Worm (Caenorhabditis elegans) whole organism, L4 larva: Measurements from ENCODE around the gene sups-1.

Source experiments
- F26F4.8 ChIP-seq: fragments of 200-800 bp; sonication (Bioruptor generic); conservative IDR thresholded peaks from 2 replicates; pipeline ENCODE4 v1.3.6; 2022; ENCODE audit warnings: missing genetic modification characterization, missing compliant biosample characterization
- T26A8.4 ChIP-seq: fragments of 200-800 bp; sonication (Bioruptor generic); IDR thresholded peaks from 2 replicates; pipeline ENCODE4 v1.3.6; 2022; ENCODE audit warnings: missing genetic modification characterization, missing compliant biosample characterization
- ama-1 ChIP-seq: fragments of 150-350 bp; optimal IDR thresholded peaks from 2 replicates; lab custom pipeline; 2014; ENCODE audit warnings: inconsistent platforms, mixed read lengths
- arid-1 ChIP-seq: fragments of 200-800 bp; sonication (Bioruptor generic); conservative IDR thresholded peaks from 2 replicates; pipeline ENCODE4 v1.3.6; 2022; ENCODE audit warnings: missing genetic modification reagents, missing genetic modification characterization, missing compliant biosample characterization
- attf-4 ChIP-seq: sonication (generic microtip); optimal IDR thresholded peaks from 3 replicates; lab custom pipeline; 2017; ENCODE audit warnings: missing biosample characterization, missing genetic modification characterization
- ceh-82 ChIP-seq: sonication (generic microtip); optimal IDR thresholded peaks from 2 replicates; lab custom pipeline; 2017; ENCODE audit warnings: missing biosample characterization, missing genetic modification characterization
- daf-19 ChIP-seq: fragments of 200-800 bp; sonication (Bioruptor generic); conservative IDR thresholded peaks from 2 replicates; pipeline ENCODE4 v1.3.6; 2022; ENCODE audit warnings: missing genetic modification characterization, missing compliant biosample characterization
- dmd-6 ChIP-seq: fragments of 200-800 bp; sonication (Bioruptor generic); IDR thresholded peaks from 2 replicates; pipeline ENCODE4 v1.3.6; 2022; ENCODE audit warnings: missing genetic modification reagents, missing genetic modification characterization, missing compliant biosample characterization
- dmd-9 ChIP-seq: fragments of 200-800 bp; sonication (Bioruptor generic); IDR thresholded peaks from 2 replicates; pipeline ENCODE4 v1.3.6; 2022; ENCODE audit warnings: missing genetic modification reagents, missing genetic modification characterization, missing compliant biosample characterization
- dpl-1 ChIP-seq: fragments of 150-350 bp; optimal IDR thresholded peaks from 2 replicates; lab custom pipeline; 2014; ENCODE audit warnings: missing biosample characterization, missing genetic modification reagents, missing genetic modification characterization
- dve-1 ChIP-seq: sonication (generic microtip); optimal IDR thresholded peaks from 2 replicates; lab custom pipeline; 2017; ENCODE audit warnings: antibody characterized with exemption, mild to moderate bottlenecking, missing genetic modification characterization, missing compliant biosample characterization; ENCODE audit not compliant: insufficient read depth
- fkh-10 ChIP-seq: fragments of 150-350 bp; optimal IDR thresholded peaks from 2 replicates; lab custom pipeline; 2014; ENCODE audit warnings: missing biosample characterization, missing genetic modification reagents, missing genetic modification characterization
- fos-1 ChIP-seq: fragments of 150-350 bp; optimal IDR thresholded peaks from 2 replicates; lab custom pipeline; 2014; ENCODE audit warnings: missing biosample characterization, missing genetic modification characterization
- hif-1 ChIP-seq, 2 experiments: sonication (generic microtip); optimal IDR thresholded peaks; 2 replicates each; lab custom pipeline; 2016 to 2017; ENCODE audit warnings: missing compliant biosample characterization in 2 of 2, missing genetic modification characterization in 2 of 2, missing genetic modification reagents in 2 of 2, missing genotype in 2 of 2, mild to moderate bottlenecking in 1 of 2
- lin-13 ChIP-seq: fragments of 150-350 bp; optimal IDR thresholded peaks from 2 replicates; lab custom pipeline; 2014; ENCODE audit warnings: missing biosample characterization, missing genetic modification reagents, missing genetic modification characterization
- lin-29 ChIP-seq: fragments of 200-800 bp; sonication (Bioruptor generic); IDR thresholded peaks from 2 replicates; pipeline ENCODE4 v1.3.6; 2022; ENCODE audit warnings: missing genetic modification reagents, missing genetic modification characterization, missing compliant biosample characterization
- madf-9 ChIP-seq: fragments of 200-800 bp; sonication (Bioruptor generic); conservative IDR thresholded peaks from 2 replicates; pipeline ENCODE4 v1.3.6; 2022; ENCODE audit warnings: missing genetic modification reagents, missing genetic modification characterization, missing compliant biosample characterization
- mes-2 ChIP-seq: sonication (generic microtip); optimal IDR thresholded peaks from 2 replicates; lab custom pipeline; 2016; ENCODE audit warnings: missing genotype, mild to moderate bottlenecking, missing genetic modification characterization, missing compliant biosample characterization; ENCODE audit not compliant: poor library complexity, severe bottlenecking
- mxl-3 ChIP-seq: fragments of 200-800 bp; sonication (Bioruptor generic); optimal IDR thresholded peaks from 2 replicates; lab custom pipeline; 2018; ENCODE audit warnings: mild to moderate bottlenecking, missing genetic modification characterization, missing compliant biosample characterization
- nhr-28 ChIP-seq: fragments of 150-350 bp; optimal IDR thresholded peaks from 2 replicates; lab custom pipeline; 2014; ENCODE audit warnings: missing biosample characterization, missing genetic modification characterization
- nhr-6 ChIP-seq: fragments of 150-350 bp; optimal IDR thresholded peaks from 2 replicates; lab custom pipeline; 2014; ENCODE audit warnings: missing biosample characterization, missing genetic modification characterization
- nhr-77 ChIP-seq: fragments of 150-350 bp; optimal IDR thresholded peaks from 2 replicates; lab custom pipeline; 2014; ENCODE audit warnings: missing biosample characterization, missing genetic modification characterization
- php-3 ChIP-seq: fragments of 200-800 bp; sonication (Bioruptor generic); IDR thresholded peaks from 2 replicates; pipeline ENCODE4 v1.3.6; 2022; ENCODE audit warnings: missing genetic modification reagents, missing genetic modification characterization, missing compliant biosample characterization
- saeg-2 ChIP-seq: fragments of 200-800 bp; sonication (Bioruptor generic); IDR thresholded peaks from 2 replicates; pipeline ENCODE4 v1.3.6; 2022; ENCODE audit warnings: missing genetic modification reagents, missing genetic modification characterization, missing compliant biosample characterization
- set-16 ChIP-seq: fragments of 200-800 bp; sonication (Bioruptor generic); IDR thresholded peaks from 2 replicates; pipeline ENCODE4 v1.3.6; 2022; ENCODE audit warnings: missing genetic modification reagents, missing genetic modification characterization, missing compliant biosample characterization
- snpc-4 ChIP-seq: fragments of 150-350 bp; optimal IDR thresholded peaks from 2 replicates; lab custom pipeline; 2014; ENCODE audit warnings: missing biosample characterization, missing genetic modification characterization
- spr-3 ChIP-seq: fragments of 200-800 bp; sonication (Bioruptor generic); optimal IDR thresholded peaks from 2 replicates; lab custom pipeline; 2018; ENCODE audit warnings: mild to moderate bottlenecking, missing genetic modification characterization, missing compliant biosample characterization
- tag-97 ChIP-seq: fragments of 200-800 bp; sonication (Bioruptor generic); IDR thresholded peaks from 2 replicates; pipeline ENCODE4 v1.3.6; 2022; ENCODE audit warnings: missing genetic modification characterization, missing compliant biosample characterization
- unc-130 ChIP-seq: sonication (generic microtip); optimal IDR thresholded peaks from 2 replicates; lab custom pipeline; 2016; ENCODE audit warnings: missing genetic modification reagents, missing genetic modification characterization, missing compliant biosample characterization
- unc-62 ChIP-seq, 3 experiments: fragments of 150-350 bp in 1 of 3; sonication (generic microtip); optimal IDR thresholded peaks in 2 of 3; peaks in 1 of 3; 1 replicate in 1 of 3; 2 replicates in 2 of 3; lab custom pipeline; 2014 to 2017; ENCODE audit warnings: missing biosample characterization in 3 of 3, missing genetic modification characterization in 3 of 3, missing genetic modification reagents in 3 of 3, missing genotype in 1 of 3
- ztf-11 ChIP-seq: fragments of 150-350 bp; optimal IDR thresholded peaks from 2 replicates; lab custom pipeline; 2014; ENCODE audit warnings: missing biosample characterization, missing genetic modification characterization
- ztf-7 ChIP-seq: fragments of 150-350 bp; optimal IDR thresholded peaks from 2 replicates; lab custom pipeline; 2014; ENCODE audit warnings: missing biosample characterization, missing genetic modification characterization

sups-1 gene

DNA sequence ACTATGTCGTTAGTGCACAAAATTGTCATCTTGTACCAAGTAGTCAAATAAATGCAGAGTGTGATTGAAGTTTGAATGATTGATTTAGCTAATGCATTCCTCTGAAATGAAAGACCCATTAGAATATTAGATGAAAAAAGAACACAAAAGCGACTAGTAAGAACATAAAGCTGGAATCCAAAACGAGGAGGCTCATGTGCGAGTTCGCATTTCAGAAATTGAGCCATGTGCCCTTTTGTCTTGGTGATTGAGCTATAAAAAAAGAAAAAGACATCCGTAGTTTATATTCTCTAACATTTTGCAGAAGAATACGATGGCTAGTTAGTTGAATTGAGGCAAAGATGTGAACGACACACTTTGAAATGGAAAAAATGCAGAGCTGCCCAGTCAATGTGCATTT lies 2.5 kb upstream of the sups-1 start, which contains the start of gene F22F4.4:
F22F4.4 (minus strand) TSS at position 101 of the 400 bp plus-strand sequence.
- TF ChIP-seq dpl-1 (GFP tag; lab: Kevin White, UChicago) (no peak), lin-29 (GFP tag; lab: Robert Waterston, UW) (no peak), attf-4 (tag; lab: Kevin White, UChicago) (no peak), F26F4.8 (GFP tag; lab: Robert Waterston, UW) (no peak), unc-62 (GFP tag; optimal IDR thresholded peaks at IDR 0.05 in 1 of 2; lab: Kevin White, UChicago) (peak in 1 of 2 experiments; percentile 21), unc-62 (tag; optimal IDR thresholded peaks at IDR 0.05; lab: Kevin White, UChicago) (no peak), saeg-2 (GFP tag; lab: Robert Waterston, UW) (no peak), set-16 (no peak), unc-130 (no peak), nhr-77 (tag; lab: Kevin White, UChicago) (no peak)

DNA sequence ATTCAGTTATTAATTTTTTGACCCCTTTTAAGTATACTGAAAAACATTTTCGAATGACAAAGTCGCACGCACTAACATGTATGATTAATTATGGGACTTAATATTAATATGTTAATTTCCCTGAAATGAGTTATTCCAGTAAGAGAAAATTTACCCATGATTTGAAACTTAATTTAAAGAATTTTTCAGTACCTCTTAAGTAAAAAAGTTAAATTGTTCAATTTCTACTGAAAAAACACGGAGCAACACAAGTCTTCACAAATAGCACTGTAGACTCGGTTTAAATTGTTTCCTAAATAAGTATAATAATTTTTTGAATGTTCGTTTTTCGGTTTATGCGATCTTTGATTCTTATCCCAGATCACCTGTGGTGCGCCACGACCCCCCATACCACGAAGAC lies 1.5 kb upstream of the sups-1 start:
- TF ChIP-seq dmd-9 (GFP tag; lab: Robert Waterston, UW) = no peak
- peak in 1 of 2 experiments; percentile 91 for TF ChIP-seq unc-62 (GFP tag; optimal IDR thresholded peaks at IDR 0.05 in 1 of 2; lab: Kevin White, UChicago)
- TF ChIP-seq unc-62 (tag; optimal IDR thresholded peaks at IDR 0.05; lab: Kevin White, UChicago) = no peak
- TF ChIP-seq dmd-6 = no peak
- no peak for TF ChIP-seq php-3
- TF ChIP-seq T26A8.4 (GFP tag; lab: Robert Waterston, UW) = no peak
- no peak for TF ChIP-seq hif-1 (tag; optimal IDR thresholded peaks at IDR 0.05; lab: Kevin White, UChicago)
- no peak for TF ChIP-seq daf-19 (GFP tag; lab: Robert Waterston, UW)

DNA sequence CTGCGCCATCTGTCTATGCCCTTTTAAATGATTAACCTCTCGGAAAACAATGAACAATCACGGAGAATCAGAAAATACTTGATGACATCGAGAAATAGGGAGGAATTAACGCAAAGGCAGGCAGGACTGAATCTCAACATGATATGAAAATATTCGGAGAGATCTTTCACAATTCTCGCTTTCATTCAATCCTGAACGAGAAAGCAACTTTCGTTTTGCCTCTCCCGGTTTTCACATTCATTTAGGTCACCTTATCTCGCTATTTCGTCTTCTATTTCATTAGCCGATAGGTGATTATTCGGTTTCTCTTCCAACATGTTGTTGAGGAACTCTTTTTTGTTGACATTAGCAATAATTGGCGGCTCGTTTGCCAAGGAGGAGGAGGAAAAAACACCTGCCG lies 362 bp downstream of the sups-1 start:
- TF ChIP-seq mxl-3 (GFP tag; lab: Kevin White, UChicago) (peak; percentile 30), dve-1 (tag; lab: Kevin White, UChicago) (no peak), ama-1 (no peak), dpl-1 (GFP tag; lab: Kevin White, UChicago) (no peak), fos-1 (tag; lab: Kevin White, UChicago) (no peak), nhr-28 (tag; lab: Kevin White, UChicago) (no peak)

DNA sequence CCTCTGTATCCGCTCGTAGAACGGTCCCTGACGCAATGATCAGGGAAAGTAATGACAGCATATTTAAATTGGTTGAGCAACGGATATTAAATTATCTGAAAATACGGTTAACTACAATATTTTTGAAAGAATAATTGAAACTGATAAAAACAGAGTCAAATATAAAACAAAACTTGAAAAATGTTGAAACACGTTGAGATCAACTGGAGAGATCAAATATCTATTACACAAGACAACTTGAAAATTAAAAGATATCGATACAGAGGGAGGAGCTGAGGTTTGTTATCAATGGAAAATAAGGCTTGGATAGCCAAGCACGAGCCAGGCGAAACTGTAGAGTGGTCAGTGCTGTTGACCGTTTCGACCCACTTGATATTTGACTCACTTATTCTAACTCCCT lies 6.6 kb downstream of the sups-1 start, which contains the start of gene C09B8.3:
C09B8.3 (minus strand) TSS at position 101 of the 400 bp plus-strand sequence.
- TF ChIP-seq dpl-1 (GFP tag; lab: Kevin White, UChicago) (no peak), spr-3 (GFP tag; lab: Kevin White, UChicago) (no peak), mes-2 (tag; lab: Kevin White, UChicago) (no peak), madf-9 (GFP tag; lab: Robert Waterston, UW) (no peak), ztf-11 (no peak), ceh-82 (tag; lab: Kevin White, UChicago) (no peak), fkh-10 (GFP tag; lab: Kevin White, UChicago) (no peak), dmd-9 (GFP tag; lab: Robert Waterston, UW) (no peak), ztf-7 (no peak), lin-13 (GFP tag; lab: Kevin White, UChicago) (no peak), tag-97 (GFP tag; lab: Robert Waterston, UW) (no peak), daf-19 (GFP tag; lab: Robert Waterston, UW) (no peak), snpc-4 (no peak), nhr-6 (tag; lab: Kevin White, UChicago) (no peak)

DNA sequence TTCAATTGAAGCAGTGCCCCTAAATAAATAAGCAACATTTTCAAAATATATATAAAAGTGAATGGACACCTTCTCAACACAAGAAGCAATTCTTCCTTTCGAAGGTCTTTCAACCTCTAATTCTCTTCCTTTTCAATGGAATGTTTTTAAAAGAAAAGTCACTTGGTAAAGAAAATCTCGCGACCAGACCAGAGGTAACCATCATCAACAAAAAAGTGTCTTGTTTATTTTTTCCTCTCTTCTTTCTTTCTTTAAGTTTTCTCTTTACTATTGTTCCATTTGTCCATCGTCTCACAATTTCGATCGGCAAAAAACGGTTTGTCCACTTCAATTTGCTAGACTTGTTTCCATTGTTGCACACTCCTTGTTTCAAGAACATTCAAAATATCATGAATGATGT lies 11.1 kb downstream of the sups-1 start, which contains the start of gene C09B8.8:
C09B8.8 (plus strand) TSS at position 397 of the 400 bp plus-strand sequence.
- TF ChIP-seq dve-1 (tag; lab: Kevin White, UChicago) = peak; percentile 10
- no peak for TF ChIP-seq arid-1 (GFP tag; lab: Robert Waterston, UW)
